Worm (Caenorhabditis elegans) whole organism, late embryonic: ENCODE measurements around the gene srx-86.

ENCODE experiments used
- C38D4.7 ChIP-seq: fragments of 200-800 bp; sonication (Bioruptor generic); optimal IDR thresholded peaks from 2 replicates; lab custom pipeline; 2018; ENCODE audit warnings: mild to moderate bottlenecking, missing genetic modification characterization, moderate library complexity, missing compliant biosample characterization
- F13H6.1 ChIP-seq: sonication (generic microtip); optimal IDR thresholded peaks from 2 replicates; lab custom pipeline; 2016; ENCODE audit warnings: missing genetic modification characterization, missing compliant biosample characterization
- K09A11.1 ChIP-seq: sonication (generic microtip); optimal IDR thresholded peaks from 2 replicates; lab custom pipeline; 2017; ENCODE audit warnings: antibody characterized with exemption, mild to moderate bottlenecking, missing genetic modification characterization, missing compliant biosample characterization; ENCODE audit not compliant: insufficient read depth
- Y22D7AL.16 ChIP-seq: sonication (generic microtip); optimal IDR thresholded peaks from 2 replicates; lab custom pipeline; 2016; ENCODE audit warnings: missing genetic modification characterization, missing compliant biosample characterization
- ahr-1 ChIP-seq: sonication (generic microtip); optimal IDR thresholded peaks from 2 replicates; lab custom pipeline; 2016; ENCODE audit warnings: missing genetic modification characterization, missing compliant biosample characterization
- ceh-14 ChIP-seq: sonication (generic microtip); optimal IDR thresholded peaks from 2 replicates; lab custom pipeline; 2016; ENCODE audit warnings: missing genotype, missing genetic modification characterization, missing compliant biosample characterization
- ceh-18 ChIP-seq: sonication (generic microtip); optimal IDR thresholded peaks from 2 replicates; lab custom pipeline; 2016; ENCODE audit warnings: missing genetic modification characterization, missing compliant biosample characterization
- ceh-19 ChIP-seq: fragments of 200-800 bp; sonication (Bioruptor generic); optimal IDR thresholded peaks from 2 replicates; lab custom pipeline; 2018; ENCODE audit warnings: mild to moderate bottlenecking, missing genetic modification characterization, missing compliant biosample characterization
- ceh-24 ChIP-seq: sonication (generic microtip); optimal IDR thresholded peaks from 2 replicates; lab custom pipeline; 2016; ENCODE audit warnings: mild to moderate bottlenecking, missing genetic modification characterization, missing compliant biosample characterization
- ceh-31 ChIP-seq: sonication (generic microtip); optimal IDR thresholded peaks from 2 replicates; lab custom pipeline; 2016; ENCODE audit warnings: missing genetic modification characterization, missing compliant biosample characterization
- ceh-34 ChIP-seq: sonication (generic microtip); optimal IDR thresholded peaks from 2 replicates; lab custom pipeline; 2016; ENCODE audit warnings: mild to moderate bottlenecking, missing genetic modification characterization, missing compliant biosample characterization
- ceh-48 ChIP-seq: sonication (generic microtip); optimal IDR thresholded peaks from 2 replicates; lab custom pipeline; 2016; ENCODE audit warnings: missing genetic modification characterization, inconsistent platforms, missing compliant biosample characterization
- ceh-6 ChIP-seq: fragments of 200-800 bp; sonication (Bioruptor generic); optimal IDR thresholded peaks from 2 replicates; lab custom pipeline; 2018; ENCODE audit warnings: mild to moderate bottlenecking, missing genetic modification characterization, missing compliant biosample characterization
- ceh-9 ChIP-seq: sonication (generic microtip); optimal IDR thresholded peaks from 2 replicates; lab custom pipeline; 2016; ENCODE audit warnings: mild to moderate bottlenecking, missing genetic modification characterization, inconsistent platforms, missing compliant biosample characterization
- che-1 ChIP-seq: sonication (generic microtip); optimal IDR thresholded peaks from 2 replicates; lab custom pipeline; 2016; ENCODE audit warnings: mild to moderate bottlenecking, missing genetic modification characterization, missing compliant biosample characterization
- dmd-4 ChIP-seq: sonication (generic microtip); optimal IDR thresholded peaks from 2 replicates; lab custom pipeline; 2016; ENCODE audit warnings: borderline replicate concordance, missing genetic modification characterization, missing compliant biosample characterization
- dve-1 ChIP-seq: sonication (generic microtip); optimal IDR thresholded peaks from 2 replicates; lab custom pipeline; 2017; ENCODE audit warnings: antibody characterized with exemption, mild to moderate bottlenecking, missing genetic modification characterization, missing compliant biosample characterization
- elt-2 ChIP-seq: sonication (generic microtip); optimal IDR thresholded peaks from 2 replicates; lab custom pipeline; 2016; ENCODE audit warnings: missing genetic modification reagents, missing genetic modification characterization, missing compliant biosample characterization
- ets-4 ChIP-seq: sonication (generic microtip); optimal IDR thresholded peaks from 2 replicates; lab custom pipeline; 2016; ENCODE audit warnings: missing genetic modification characterization, missing compliant biosample characterization
- eyg-1 ChIP-seq: sonication (generic microtip); optimal IDR thresholded peaks from 2 replicates; lab custom pipeline; 2016; ENCODE audit warnings: missing genotype, missing genetic modification characterization, missing compliant biosample characterization
- gmeb-2 ChIP-seq: sonication (generic microtip); optimal IDR thresholded peaks from 2 replicates; lab custom pipeline; 2016; ENCODE audit warnings: missing genetic modification characterization, inconsistent platforms, missing compliant biosample characterization
- hlh-15 ChIP-seq: sonication (generic microtip); optimal IDR thresholded peaks from 2 replicates; lab custom pipeline; 2016; ENCODE audit warnings: missing genetic modification characterization, missing compliant biosample characterization
- hlh-30 ChIP-seq: sonication (generic microtip); optimal IDR thresholded peaks from 2 replicates; lab custom pipeline; 2017; ENCODE audit warnings: antibody characterized with exemption, missing genetic modification characterization, missing compliant biosample characterization; ENCODE audit not compliant: insufficient read depth
- hlh-6 ChIP-seq: sonication (generic microtip); optimal IDR thresholded peaks from 2 replicates; lab custom pipeline; 2016; ENCODE audit warnings: missing genotype, missing genetic modification characterization, missing compliant biosample characterization
- lim-6 ChIP-seq: sonication (generic microtip); optimal IDR thresholded peaks from 2 replicates; lab custom pipeline; 2016; ENCODE audit warnings: missing genetic modification characterization, missing compliant biosample characterization
- madf-2 ChIP-seq: sonication (generic microtip); optimal IDR thresholded peaks from 2 replicates; lab custom pipeline; 2017; ENCODE audit warnings: missing genetic modification characterization, missing compliant biosample characterization
- mec-3 ChIP-seq: sonication (generic microtip); optimal IDR thresholded peaks from 2 replicates; lab custom pipeline; 2016; ENCODE audit warnings: borderline replicate concordance, missing genetic modification characterization, missing compliant biosample characterization
- nfya-1 ChIP-seq: sonication (generic microtip); optimal IDR thresholded peaks from 2 replicates; lab custom pipeline; 2017; ENCODE audit warnings: missing genetic modification characterization, mild to moderate bottlenecking, missing compliant biosample characterization, antibody characterized with exemption, moderate library complexity
- nhr-232 ChIP-seq: sonication (generic microtip); optimal IDR thresholded peaks from 2 replicates; lab custom pipeline; 2016; ENCODE audit warnings: missing genetic modification characterization, missing compliant biosample characterization
- odd-2 ChIP-seq: sonication (generic microtip); optimal IDR thresholded peaks from 2 replicates; lab custom pipeline; 2017; ENCODE audit warnings: antibody characterized with exemption, mild to moderate bottlenecking, missing genetic modification characterization, missing compliant biosample characterization
- pag-3 ChIP-seq: sonication (generic microtip); optimal IDR thresholded peaks from 2 replicates; lab custom pipeline; 2016; ENCODE audit warnings: missing compliant biosample characterization, missing genetic modification characterization, borderline replicate concordance
- pat-9 ChIP-seq: fragments of 200-800 bp; sonication (Bioruptor generic); optimal IDR thresholded peaks from 2 replicates; lab custom pipeline; 2018; ENCODE audit warnings: mild to moderate bottlenecking, missing genetic modification characterization, moderate library complexity, missing compliant biosample characterization
- pqm-1 ChIP-seq: sonication (generic microtip); optimal IDR thresholded peaks from 2 replicates; lab custom pipeline; 2016; ENCODE audit warnings: missing genetic modification characterization, missing compliant biosample characterization
- ref-2 ChIP-seq: sonication (generic microtip); optimal IDR thresholded peaks from 2 replicates; lab custom pipeline; 2016; ENCODE audit warnings: missing genetic modification characterization, missing compliant biosample characterization
- rnt-1 ChIP-seq: sonication (generic microtip); optimal IDR thresholded peaks from 2 replicates; lab custom pipeline; 2016; ENCODE audit warnings: missing genetic modification characterization, missing compliant biosample characterization
- sdc-2 ChIP-seq: sonication (generic microtip); optimal IDR thresholded peaks from 2 replicates; lab custom pipeline; 2016; ENCODE audit warnings: missing genotype, missing genetic modification characterization, missing compliant biosample characterization
- sox-2 ChIP-seq: fragments of 200-800 bp; sonication (Bioruptor generic); IDR thresholded peaks from 2 replicates; pipeline ENCODE4 v1.3.6; 2022; ENCODE audit warnings: missing genetic modification reagents, missing genetic modification characterization, missing compliant biosample characterization
- tbx-2 ChIP-seq: sonication (generic microtip); optimal IDR thresholded peaks from 2 replicates; lab custom pipeline; 2016; ENCODE audit warnings: missing genetic modification characterization, missing compliant biosample characterization
- tbx-7 ChIP-seq: sonication (generic microtip); optimal IDR thresholded peaks from 2 replicates; lab custom pipeline; 2016; ENCODE audit warnings: missing genotype, missing genetic modification characterization, missing compliant biosample characterization
- ttx-3 ChIP-seq: sonication (generic microtip); optimal IDR thresholded peaks from 2 replicates; lab custom pipeline; 2016; ENCODE audit warnings: missing genetic modification reagents, missing genetic modification characterization, missing compliant biosample characterization
- unc-3 ChIP-seq, 2 experiments: fragments of 200-800 bp in 1 of 2; sonication (Bioruptor generic) in 1 of 2; sonication (generic microtip) in 1 of 2; conservative IDR thresholded peaks in 1 of 2; optimal IDR thresholded peaks in 1 of 2; 2 replicates each; pipeline versions ENCODE4 v1.3.6 to Lab custom; 2016 to 2022; ENCODE audit warnings: missing compliant biosample characterization in 2 of 2, missing genetic modification characterization in 2 of 2, missing genetic modification reagents in 1 of 2
- unc-86 ChIP-seq: sonication (generic microtip); optimal IDR thresholded peaks from 2 replicates; lab custom pipeline; 2016; ENCODE audit warnings: missing genetic modification characterization, missing compliant biosample characterization
- zip-5 ChIP-seq: sonication (generic microtip); optimal IDR thresholded peaks from 2 replicates; lab custom pipeline; 2016; ENCODE audit warnings: missing genetic modification characterization, missing compliant biosample characterization

The srx-86 gene

ce11 chrV:11516141-11516591 is 46.6 kb upstream of the srx-86 start, which contains the start of gene sdz-8:
TSS of gene sdz-8 (minus strand) at chrV:11516191.
- no peak for TF ChIP-seq pqm-1
- TF ChIP-seq dve-1 (tag; lab: Kevin White, UChicago), result no peak
- TF ChIP-seq ref-2 (tag; lab: Kevin White, UChicago), result no peak
- TF ChIP-seq ceh-24 (tag; lab: Kevin White, UChicago), result no peak
- no peak for TF ChIP-seq pat-9 (tag; lab: Kevin White, UChicago)

ce11 chrV:11517789-11518188 is 45.0 kb upstream of the srx-86 start, which contains the start of gene C55A6.4:
TSS of gene C55A6.4 (minus strand) at chrV:11517889.
- TF ChIP-seq ceh-24 (tag; lab: Kevin White, UChicago) (no peak), hlh-30 (no peak), eyg-1 (tag; lab: Kevin White, UChicago) (no peak), mec-3 (tag; lab: Kevin White, UChicago) (no peak), Y22D7AL.16 (tag; lab: Kevin White, UChicago) (no peak), F13H6.1 (tag; lab: Kevin White, UChicago) (no peak), ttx-3 (tag; lab: Kevin White, UChicago) (no peak), ahr-1 (tag; lab: Kevin White, UChicago) (no peak), unc-3 (GFP tag; conservative IDR thresholded peaks at IDR 0.05; lab: Robert Waterston, UW) (no peak), unc-3 (tag; optimal IDR thresholded peaks at IDR 0.05; lab: Kevin White, UChicago) (no peak), hlh-6 (no peak), lim-6 (tag; lab: Kevin White, UChicago) (no peak), nfya-1 (tag; lab: Kevin White, UChicago) (no peak)
- TF ChIP-seq, all 69 proteins: peak for 0

- TF ChIP-seq hlh-15 (tag; lab: Kevin White, UChicago) (no peak), elt-2 (tag; lab: Kevin White, UChicago) (no peak), C38D4.7 (no peak)
Measured at ce11 chrV:11520215-11520614, 42.5 kb upstream of the srx-86 start, which contains the start of the genes C55A6.11 and C55A6.7. TSS of gene C55A6.11 (plus strand) at chrV:11520515. TSS of gene C55A6.7 (minus strand) at chrV:11520530.

ce11 chrV:11521448-11521847 is 41.3 kb upstream of the srx-86 start, which contains the start of gene pafo-1:
TSS of gene pafo-1 (plus strand) at chrV:11521703.
- TF ChIP-seq sox-2 (0 out of 2 replicates have a peak, but pooled peaks have one; percentile 33), K09A11.1 (tag; lab: Kevin White, UChicago) (peak; percentile 33), sdc-2 (tag; lab: Kevin White, UChicago) (no peak), ttx-3 (tag; lab: Kevin White, UChicago) (peak; percentile 12), unc-3 (GFP tag; conservative IDR thresholded peaks at IDR 0.05; lab: Robert Waterston, UW) (peak; percentile 50; the same call in 1 of the 2 replicates), unc-3 (tag; optimal IDR thresholded peaks at IDR 0.05; lab: Kevin White, UChicago) (peak; percentile 49), ahr-1 (tag; lab: Kevin White, UChicago) (no peak), ceh-48 (tag; lab: Kevin White, UChicago) (peak; percentile 33), gmeb-2 (tag; lab: Kevin White, UChicago) (peak; percentile 50), pat-9 (tag; lab: Kevin White, UChicago) (peak; percentile 32), tbx-2 (peak; percentile 57), tbx-7 (tag; lab: Kevin White, UChicago) (peak; percentile 16), ceh-31 (peak; percentile 43), zip-5 (peak; percentile 9), ceh-14 (tag; lab: Kevin White, UChicago) (peak; percentile 36), rnt-1 (peak; percentile 25), ceh-6 (no peak), hlh-30 (peak; percentile 29), ceh-34 (no peak), nhr-232 (tag; lab: Kevin White, UChicago) (no peak), pag-3 (tag; lab: Kevin White, UChicago) (no peak), mec-3 (tag; lab: Kevin White, UChicago) (no peak), ceh-19 (GFP tag; lab: Kevin White, UChicago) (no peak), ets-4 (tag; lab: Kevin White, UChicago) (peak; percentile 9), unc-86 (tag; lab: Kevin White, UChicago) (peak; percentile 52), odd-2 (no peak), dmd-4 (tag; lab: Kevin White, UChicago) (no peak), ceh-9 (tag; lab: Kevin White, UChicago) (no peak), dve-1 (tag; lab: Kevin White, UChicago) (peak; percentile 27), madf-2 (peak; percentile 42), nfya-1 (tag; lab: Kevin White, UChicago) (peak; percentile 73), C38D4.7 (peak; percentile 30), che-1 (tag; lab: Kevin White, UChicago) (peak; percentile 63), ceh-18 (tag; lab: Kevin White, UChicago) (peak; percentile 30)
